Worm (Caenorhabditis elegans) whole organism, L4 larva: ENCODE data around the gene C34B4.4.
A peak's percentile ranks its signal among the peaks of the same experiment; 100 is the strongest.

ENCODE experiments used
- D1046.2 ChIP-seq: fragments of 200-800 bp; sonication (Bioruptor generic); IDR thresholded peaks from 2 replicates; pipeline ENCODE4 v1.3.6; 2022; ENCODE audit warnings: missing genetic modification characterization, missing compliant biosample characterization
- T26A8.4 ChIP-seq: fragments of 200-800 bp; sonication (Bioruptor generic); IDR thresholded peaks from 2 replicates; pipeline ENCODE4 v1.3.6; 2022; ENCODE audit warnings: missing genetic modification characterization, missing compliant biosample characterization
- aha-1 ChIP-seq: fragments of 150-350 bp; peaks from one replicate; lab custom pipeline; 2014; ENCODE audit warnings: missing biosample characterization, missing genetic modification characterization
- aly-2 ChIP-seq: sonication (generic microtip); optimal IDR thresholded peaks from 2 replicates; lab custom pipeline; 2018; ENCODE audit warnings: missing biosample characterization, missing genetic modification characterization
- ama-1 ChIP-seq: fragments of 150-350 bp; optimal IDR thresholded peaks from 2 replicates; lab custom pipeline; 2014; ENCODE audit warnings: inconsistent platforms, mixed read lengths
- ceh-20 ChIP-seq: fragments of 200-800 bp; sonication (Bioruptor generic); IDR thresholded peaks from 2 replicates; pipeline ENCODE4 v1.3.6; 2022; ENCODE audit warnings: missing genetic modification reagents, missing genetic modification characterization, missing compliant biosample characterization
- ceh-28 ChIP-seq: fragments of 150-350 bp; optimal IDR thresholded peaks from 2 replicates; lab custom pipeline; 2014; ENCODE audit warnings: missing biosample characterization, missing genetic modification reagents, missing genetic modification characterization
- cey-2 ChIP-seq: sonication (generic microtip); optimal IDR thresholded peaks from 3 replicates; lab custom pipeline; 2017; ENCODE audit warnings: missing genetic modification characterization, mild to moderate bottlenecking, missing compliant biosample characterization, antibody characterized with exemption, borderline replicate concordance; ENCODE audit not compliant: insufficient read depth
- daf-16 ChIP-seq, 3 experiments: sonication (generic microtip); optimal IDR thresholded peaks; 2 replicates each; lab custom pipeline; 2016 to 2017; ENCODE audit warnings: missing genetic modification characterization in 3 of 3, missing genetic modification reagents in 3 of 3, mild to moderate bottlenecking in 2 of 3, missing compliant biosample characterization in 2 of 3, missing biosample characterization in 1 of 3, moderate library complexity in 1 of 3
- daf-8 ChIP-seq: fragments of 200-800 bp; sonication (Bioruptor generic); IDR thresholded peaks from 2 replicates; pipeline ENCODE4 v1.3.6; 2022; ENCODE audit warnings: missing genetic modification characterization, missing compliant biosample characterization
- dmd-6 ChIP-seq: fragments of 200-800 bp; sonication (Bioruptor generic); IDR thresholded peaks from 2 replicates; pipeline ENCODE4 v1.3.6; 2022; ENCODE audit warnings: missing genetic modification reagents, missing genetic modification characterization, missing compliant biosample characterization
- dve-1 ChIP-seq: sonication (generic microtip); optimal IDR thresholded peaks from 2 replicates; lab custom pipeline; 2017; ENCODE audit warnings: antibody characterized with exemption, mild to moderate bottlenecking, missing genetic modification characterization, missing compliant biosample characterization; ENCODE audit not compliant: insufficient read depth
- egl-27 ChIP-seq: sonication (generic microtip); optimal IDR thresholded peaks from 3 replicates; lab custom pipeline; 2017; ENCODE audit warnings: missing biosample characterization, missing genetic modification reagents, missing genetic modification characterization
- hif-1 ChIP-seq, 2 experiments: sonication (generic microtip); optimal IDR thresholded peaks; 2 replicates each; lab custom pipeline; 2016 to 2017; ENCODE audit warnings: missing compliant biosample characterization in 2 of 2, missing genetic modification characterization in 2 of 2, missing genetic modification reagents in 2 of 2, missing genotype in 2 of 2, mild to moderate bottlenecking in 1 of 2
- hlh-11 ChIP-seq: fragments of 200-800 bp; sonication (Bioruptor generic); optimal IDR thresholded peaks from 2 replicates; lab custom pipeline; 2018; ENCODE audit warnings: mild to moderate bottlenecking, missing genetic modification characterization, missing compliant biosample characterization
- hlh-30 ChIP-seq: sonication (generic microtip); optimal IDR thresholded peaks from 2 replicates; lab custom pipeline; 2017; ENCODE audit warnings: antibody characterized with exemption, mild to moderate bottlenecking, missing genetic modification characterization, missing compliant biosample characterization; ENCODE audit not compliant: insufficient read depth
- lin-13 ChIP-seq: fragments of 150-350 bp; optimal IDR thresholded peaks from 2 replicates; lab custom pipeline; 2014; ENCODE audit warnings: missing biosample characterization, missing genetic modification reagents, missing genetic modification characterization
- lin-38 ChIP-seq: fragments of 200-800 bp; sonication (Bioruptor generic); IDR thresholded peaks from 2 replicates; pipeline ENCODE4 v1.3.6; 2022; ENCODE audit warnings: missing genetic modification reagents, missing genetic modification characterization, missing compliant biosample characterization
- lsy-2 ChIP-seq, 2 experiments: fragments of 150-350 bp in 1 of 2; sonication (generic microtip) in 1 of 2; optimal IDR thresholded peaks; 2 replicates each; lab custom pipeline; 2014 to 2017; ENCODE audit warnings: missing biosample characterization in 2 of 2, missing genetic modification characterization in 2 of 2
- mdt-29 ChIP-seq: fragments of 200-800 bp; sonication (Bioruptor generic); IDR thresholded peaks from 2 replicates; pipeline ENCODE4 v1.3.6; 2022; ENCODE audit warnings: missing genetic modification reagents, missing genetic modification characterization, missing compliant biosample characterization
- mes-2 ChIP-seq: sonication (generic microtip); optimal IDR thresholded peaks from 2 replicates; lab custom pipeline; 2016; ENCODE audit warnings: missing genotype, mild to moderate bottlenecking, missing genetic modification characterization, missing compliant biosample characterization; ENCODE audit not compliant: poor library complexity, severe bottlenecking
- mxl-3 ChIP-seq: fragments of 200-800 bp; sonication (Bioruptor generic); optimal IDR thresholded peaks from 2 replicates; lab custom pipeline; 2018; ENCODE audit warnings: mild to moderate bottlenecking, missing genetic modification characterization, missing compliant biosample characterization
- nhr-10 ChIP-seq: fragments of 150-350 bp; optimal IDR thresholded peaks from 2 replicates; lab custom pipeline; 2014; ENCODE audit warnings: missing biosample characterization, missing genetic modification characterization
- nhr-102 ChIP-seq: sonication (generic microtip); optimal IDR thresholded peaks from 2 replicates; lab custom pipeline; 2016; ENCODE audit warnings: mild to moderate bottlenecking, missing genetic modification characterization, moderate library complexity, missing compliant biosample characterization
- nhr-111 ChIP-seq: fragments of 200-800 bp; sonication (Bioruptor generic); optimal IDR thresholded peaks from 2 replicates; lab custom pipeline; 2018; ENCODE audit warnings: mild to moderate bottlenecking, missing genetic modification characterization, missing compliant biosample characterization
- nhr-28 ChIP-seq: fragments of 150-350 bp; optimal IDR thresholded peaks from 2 replicates; lab custom pipeline; 2014; ENCODE audit warnings: missing biosample characterization, missing genetic modification characterization
- nhr-41 ChIP-seq: fragments of 200-800 bp; sonication (Bioruptor generic); IDR thresholded peaks from 2 replicates; pipeline ENCODE4 v1.3.6; 2022; ENCODE audit warnings: missing genetic modification reagents, missing genetic modification characterization, missing compliant biosample characterization
- nhr-48 ChIP-seq: sonication (generic microtip); optimal IDR thresholded peaks from 2 replicates; lab custom pipeline; 2016; ENCODE audit warnings: mild to moderate bottlenecking, missing genetic modification characterization, missing compliant biosample characterization
- nhr-6 ChIP-seq: fragments of 150-350 bp; optimal IDR thresholded peaks from 2 replicates; lab custom pipeline; 2014; ENCODE audit warnings: missing biosample characterization, missing genetic modification characterization
- nhr-77 ChIP-seq: fragments of 150-350 bp; optimal IDR thresholded peaks from 2 replicates; lab custom pipeline; 2014; ENCODE audit warnings: missing biosample characterization, missing genetic modification characterization
- php-3 ChIP-seq: fragments of 200-800 bp; sonication (Bioruptor generic); IDR thresholded peaks from 2 replicates; pipeline ENCODE4 v1.3.6; 2022; ENCODE audit warnings: missing genetic modification reagents, missing genetic modification characterization, missing compliant biosample characterization
- pqm-1 ChIP-seq: sonication (generic microtip); optimal IDR thresholded peaks from 2 replicates; lab custom pipeline; 2017; ENCODE audit warnings: missing biosample characterization, missing genetic modification characterization
- spr-3 ChIP-seq: fragments of 200-800 bp; sonication (Bioruptor generic); optimal IDR thresholded peaks from 2 replicates; lab custom pipeline; 2018; ENCODE audit warnings: mild to moderate bottlenecking, missing genetic modification characterization, missing compliant biosample characterization
- tra-1 ChIP-seq: fragments of 200-800 bp; sonication (Bioruptor generic); IDR thresholded peaks from 2 replicates; pipeline ENCODE4 v1.3.6; 2022; ENCODE audit warnings: missing genetic modification reagents, missing genetic modification characterization, missing compliant biosample characterization
- unc-62 ChIP-seq, 3 experiments: fragments of 150-350 bp in 1 of 3; sonication (generic microtip); optimal IDR thresholded peaks in 2 of 3; peaks in 1 of 3; 1 replicate in 1 of 3; 2 replicates in 2 of 3; lab custom pipeline; 2014 to 2017; ENCODE audit warnings: missing biosample characterization in 3 of 3, missing genetic modification characterization in 3 of 3, missing genetic modification reagents in 3 of 3, missing genotype in 1 of 3

Gene C34B4.4

DNA sequence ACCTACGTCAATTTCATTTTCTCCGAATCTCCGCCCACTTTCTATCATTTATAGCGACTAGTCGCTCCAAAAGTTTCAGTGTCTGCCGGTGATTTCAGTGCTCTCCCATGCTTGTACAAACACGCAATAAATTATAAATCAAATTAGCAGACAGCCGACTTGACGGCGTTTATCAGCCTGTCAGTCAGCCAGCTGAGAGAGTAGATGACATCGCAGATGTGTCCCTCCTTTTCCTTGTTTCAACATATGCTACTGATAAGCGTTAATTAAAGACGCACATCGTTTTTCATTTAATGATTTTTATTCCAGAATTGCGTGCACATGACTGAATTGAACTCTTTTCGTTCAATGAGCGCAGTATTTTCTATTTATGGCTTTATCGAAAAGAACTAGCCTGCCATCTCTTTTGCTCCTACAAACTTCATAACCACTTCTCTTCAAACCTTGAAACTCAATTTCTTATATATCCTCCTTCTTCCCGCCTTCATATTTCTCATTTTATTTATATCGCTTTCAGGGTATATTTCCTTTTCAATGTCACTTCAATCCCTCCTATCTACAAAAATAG, 46.9 kb upstream of the C34B4.4 start, which contains the start of gene lap-2:
Gene lap-2, plus strand, starts transcription at position 518 of the 568 bp plus-strand sequence.
- TF ChIP-seq egl-27 (tag; lab: Kevin White, UChicago): no peak
- TF ChIP-seq pqm-1 (tag; lab: Kevin White, UChicago): peak; percentile 63
- peak; percentile 18 for TF ChIP-seq mes-2 (tag; lab: Kevin White, UChicago)
- no peak for TF ChIP-seq daf-8 (GFP tag; lab: Robert Waterston, UW)
- peak; percentile 25 for TF ChIP-seq aha-1 (tag; lab: Kevin White, UChicago)
- TF ChIP-seq mxl-3: peak; percentile 68
- peak; percentile 97 for TF ChIP-seq php-3 (GFP tag; lab: Robert Waterston, UW)
- TF ChIP-seq cey-2: no peak
- 0 out of 2 replicates have a peak, but pooled peaks have one; percentile 13 for TF ChIP-seq nhr-41
- peak; percentile 96 for TF ChIP-seq tra-1 (GFP tag; lab: Robert Waterston, UW)
- no peak for TF ChIP-seq nhr-111 (GFP tag; lab: Kevin White, UChicago)
- TF ChIP-seq nhr-28 (tag; lab: Kevin White, UChicago): peak; percentile 68
- no peak for TF ChIP-seq T26A8.4 (GFP tag; lab: Robert Waterston, UW)
- TF ChIP-seq hlh-11 (tag; lab: Kevin White, UChicago): peak; percentile 90
- peak; percentile 39 for TF ChIP-seq hlh-30 (tag; lab: Kevin White, UChicago)
- TF ChIP-seq nhr-77 (tag; lab: Kevin White, UChicago): peak; percentile 54
- TF ChIP-seq unc-62 (GFP tag; optimal IDR thresholded peaks at IDR 0.05 in 1 of 2; lab: Kevin White, UChicago): peak in 1 of 2 experiments; percentile 32
- TF ChIP-seq unc-62 (tag; optimal IDR thresholded peaks at IDR 0.05; lab: Kevin White, UChicago): no peak
- peak; percentile 23 for TF ChIP-seq nhr-6 (tag; lab: Kevin White, UChicago)
- no peak for TF ChIP-seq spr-3 (GFP tag; lab: Kevin White, UChicago)
- TF ChIP-seq hif-1 (tag; optimal IDR thresholded peaks at IDR 0.05; lab: Kevin White, UChicago): peak in 1 of 2 experiments; percentile 32
- no peak; the same call in 1 of the 2 replicates for TF ChIP-seq lin-38
- TF ChIP-seq nhr-102 (tag; lab: Kevin White, UChicago): peak; percentile 75
- peak in 1 of 2 experiments; percentile 47 for TF ChIP-seq daf-16 (GFP tag; optimal IDR thresholded peaks at IDR 0.05; lab: Kevin White, UChicago)
- peak; percentile 52 for TF ChIP-seq daf-16 (tag; optimal IDR thresholded peaks at IDR 0.05; lab: Kevin White, UChicago)
- TF ChIP-seq lsy-2 (tag; optimal IDR thresholded peaks at IDR 0.05; lab: Kevin White, UChicago): peak in 1 of 2 experiments; percentile 13
- TF ChIP-seq ceh-20: peak; percentile 93
- TF ChIP-seq nhr-48 (tag; lab: Kevin White, UChicago): peak; percentile 65
- peak; percentile 98 for TF ChIP-seq dmd-6
- TF ChIP-seq mdt-29: 0 out of 2 replicates have a peak, but pooled peaks have one; percentile 44
- peak; percentile 85 for TF ChIP-seq dve-1 (tag; lab: Kevin White, UChicago)
- TF ChIP-seq lin-13 (GFP tag; lab: Kevin White, UChicago): peak; percentile 69

DNA sequence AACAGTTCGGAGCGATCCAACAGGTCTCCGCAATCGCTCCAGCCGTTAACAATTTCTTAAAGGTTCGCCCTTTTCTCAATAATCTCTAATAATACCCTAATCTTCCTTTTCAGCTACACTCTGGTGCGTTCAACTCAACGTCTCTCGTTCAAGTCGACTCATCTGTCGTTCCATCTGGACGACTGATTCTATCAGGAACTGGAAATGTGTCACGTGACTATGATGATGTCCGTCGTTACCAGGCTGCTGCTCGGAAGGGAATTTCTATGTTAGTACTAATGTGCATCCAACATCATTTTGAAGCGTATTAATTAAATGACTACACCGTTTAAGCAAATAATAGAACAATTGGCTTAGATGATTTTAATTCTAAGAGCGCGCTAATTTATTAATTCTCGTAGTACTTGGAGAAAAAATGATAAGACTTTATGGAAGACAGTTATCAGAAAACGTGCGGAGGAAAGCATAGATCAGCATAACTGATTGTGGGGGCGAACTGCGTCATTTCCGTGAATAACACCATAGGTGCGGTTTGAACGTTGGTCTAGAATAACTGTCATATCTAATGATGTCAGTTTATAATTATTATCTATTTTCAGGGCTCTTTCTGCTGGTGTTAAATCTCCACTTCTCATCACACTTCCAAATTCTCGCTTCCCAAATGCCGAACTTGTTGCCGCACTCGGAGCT, 46.2 kb upstream of the C34B4.4 start:
- peak; percentile 17 for TF ChIP-seq pqm-1 (tag; lab: Kevin White, UChicago)
- TF ChIP-seq lin-38: peak; percentile 25; the same call in 1 of the 2 replicates
- no peak for TF ChIP-seq ceh-28 (tag; lab: Kevin White, UChicago)
- TF ChIP-seq dve-1 (tag; lab: Kevin White, UChicago): peak; percentile 26
- TF ChIP-seq hlh-11 (tag; lab: Kevin White, UChicago): peak; percentile 4
- TF ChIP-seq D1046.2 (GFP tag; lab: Robert Waterston, UW): 0 out of 2 replicates have a peak, but pooled peaks have one; percentile 13
- no peak for TF ChIP-seq nhr-10 (tag; lab: Kevin White, UChicago)
- no peak for TF ChIP-seq nhr-77 (tag; lab: Kevin White, UChicago)
- TF ChIP-seq aly-2 (tag; lab: Kevin White, UChicago): no peak
- TF ChIP-seq nhr-28 (tag; lab: Kevin White, UChicago): peak; percentile 50
- no peak for TF ChIP-seq ama-1 (lab: Kevin White, UChicago)
- TF ChIP-seq nhr-102 (tag; lab: Kevin White, UChicago): no peak
